Worm (Caenorhabditis elegans) whole organism, midembryonic: ENCODE results near the gene C25A8.1.

ENCODE experiments used
- cog-1 ChIP-seq: sonication (generic microtip); optimal IDR thresholded peaks from 2 replicates; lab custom pipeline; 2016; ENCODE audit warnings: missing genetic modification characterization, missing compliant biosample characterization
- flt-1 ChIP-seq: fragments of 200-800 bp; sonication (Bioruptor generic); IDR thresholded peaks from 2 replicates; pipeline ENCODE4 v1.3.6; 2022; ENCODE audit warnings: missing genetic modification characterization, missing compliant biosample characterization
- klf-2 ChIP-seq: fragments of 200-800 bp; sonication (Bioruptor generic); conservative IDR thresholded peaks from 2 replicates; pipeline ENCODE4 v1.3.6; 2022; ENCODE audit warnings: missing genetic modification reagents, missing genetic modification characterization, missing compliant biosample characterization
- med-1 ChIP-seq: sonication (generic microtip); optimal IDR thresholded peaks from 2 replicates; lab custom pipeline; 2017; ENCODE audit warnings: missing genetic modification characterization, mild to moderate bottlenecking, missing compliant biosample characterization, antibody characterized with exemption, missing genetic modification reagents; ENCODE audit not compliant: insufficient read depth
- ref-1 ChIP-seq: fragments of 200-800 bp; sonication (Bioruptor generic); conservative IDR thresholded peaks from 2 replicates; pipeline ENCODE4 v1.3.6; 2022; ENCODE audit warnings: missing genetic modification reagents, missing genetic modification characterization, missing compliant biosample characterization

DNA sequence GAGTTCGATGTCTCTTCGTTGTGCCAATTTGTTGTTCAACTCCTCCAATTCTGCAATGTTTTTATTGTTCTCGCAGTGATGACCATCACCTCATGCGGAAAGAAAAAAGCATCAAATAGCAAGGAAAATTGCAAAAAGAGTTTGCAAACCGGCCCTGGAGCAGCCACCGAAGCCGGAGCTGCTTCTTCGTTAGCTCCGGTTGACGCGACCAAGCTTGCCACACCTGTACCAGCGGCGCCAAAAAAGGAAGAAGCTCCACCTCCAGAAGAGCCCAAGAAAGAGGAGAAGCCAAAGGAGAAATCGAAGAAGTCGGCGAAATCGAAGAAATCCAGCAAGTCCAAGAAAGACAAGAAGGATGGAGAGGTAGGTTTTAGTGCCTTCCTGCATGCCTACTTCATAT is 740 bp upstream of the C25A8.1 start:
- TF ChIP-seq cog-1 (tag; lab: Kevin White, UChicago) (no peak), med-1 (GFP tag; lab: Kevin White, UChicago) (no peak), ref-1 (GFP tag; lab: Robert Waterston, UW) (no peak), flt-1 (GFP tag; lab: Robert Waterston, UW) (no peak), klf-2 (GFP tag; lab: Robert Waterston, UW) (no peak)
